Worm (Caenorhabditis elegans) whole organism, L4 larva: ENCODE results near the gene atf-8.

ENCODE experiments used
- D1046.2 ChIP-seq: fragments of 200-800 bp; sonication (Bioruptor generic); IDR thresholded peaks from 2 replicates; pipeline ENCODE4 v1.3.6; 2022; ENCODE audit warnings: missing genetic modification characterization, missing compliant biosample characterization
- F26F4.8 ChIP-seq: fragments of 200-800 bp; sonication (Bioruptor generic); conservative IDR thresholded peaks from 2 replicates; pipeline ENCODE4 v1.3.6; 2022; ENCODE audit warnings: missing genetic modification characterization, missing compliant biosample characterization
- F49E8.2 ChIP-seq: sonication (generic microtip); optimal IDR thresholded peaks from 2 replicates; lab custom pipeline; 2016; ENCODE audit warnings: missing compliant biosample characterization, mild to moderate bottlenecking, missing genetic modification characterization, borderline replicate concordance
- T20F7.1 ChIP-seq: fragments of 200-800 bp; sonication (Bioruptor generic); optimal IDR thresholded peaks from 2 replicates; lab custom pipeline; 2018; ENCODE audit warnings: mild to moderate bottlenecking, missing genetic modification characterization, missing compliant biosample characterization
- T26A8.4 ChIP-seq: fragments of 200-800 bp; sonication (Bioruptor generic); IDR thresholded peaks from 2 replicates; pipeline ENCODE4 v1.3.6; 2022; ENCODE audit warnings: missing genetic modification characterization, missing compliant biosample characterization
- ZK546.5 ChIP-seq, 2 experiments: sonication (generic microtip); optimal IDR thresholded peaks; 2 replicates each; lab custom pipeline; 2017; ENCODE audit warnings: missing biosample characterization in 2 of 2, missing genetic modification characterization in 2 of 2
- ama-1 ChIP-seq: fragments of 150-350 bp; optimal IDR thresholded peaks from 2 replicates; lab custom pipeline; 2014; ENCODE audit warnings: inconsistent platforms, mixed read lengths
- arid-1 ChIP-seq: fragments of 200-800 bp; sonication (Bioruptor generic); conservative IDR thresholded peaks from 2 replicates; pipeline ENCODE4 v1.3.6; 2022; ENCODE audit warnings: missing genetic modification reagents, missing genetic modification characterization, missing compliant biosample characterization
- ceh-44 ChIP-seq: fragments of 200-800 bp; sonication (Bioruptor generic); IDR thresholded peaks from 2 replicates; pipeline ENCODE4 v1.3.6; 2022; ENCODE audit warnings: missing genetic modification reagents, missing genetic modification characterization, missing compliant biosample characterization
- ceh-82 ChIP-seq: sonication (generic microtip); optimal IDR thresholded peaks from 2 replicates; lab custom pipeline; 2017; ENCODE audit warnings: missing biosample characterization, missing genetic modification characterization
- ces-1 ChIP-seq: fragments of 150-350 bp; sonication (generic microtip); optimal IDR thresholded peaks from 4 replicates; lab custom pipeline; 2014; ENCODE audit warnings: missing biosample characterization, missing genetic modification reagents, missing genetic modification characterization
- ctbp-1 ChIP-seq: fragments of 200-800 bp; sonication (Bioruptor generic); IDR thresholded peaks from 2 replicates; pipeline ENCODE4 v1.3.6; 2022; ENCODE audit warnings: missing genetic modification reagents, missing genetic modification characterization, missing compliant biosample characterization
- daf-16 ChIP-seq, 3 experiments: sonication (generic microtip); optimal IDR thresholded peaks; 2 replicates each; lab custom pipeline; 2016 to 2017; ENCODE audit warnings: missing genetic modification characterization in 3 of 3, missing genetic modification reagents in 3 of 3, mild to moderate bottlenecking in 2 of 3, missing compliant biosample characterization in 2 of 3, missing biosample characterization in 1 of 3, moderate library complexity in 1 of 3
- dmd-6 ChIP-seq: fragments of 200-800 bp; sonication (Bioruptor generic); IDR thresholded peaks from 2 replicates; pipeline ENCODE4 v1.3.6; 2022; ENCODE audit warnings: missing genetic modification reagents, missing genetic modification characterization, missing compliant biosample characterization
- dpl-1 ChIP-seq: fragments of 150-350 bp; optimal IDR thresholded peaks from 2 replicates; lab custom pipeline; 2014; ENCODE audit warnings: missing biosample characterization, missing genetic modification reagents, missing genetic modification characterization
- duxl-1 ChIP-seq: sonication (generic microtip); optimal IDR thresholded peaks from 2 replicates; lab custom pipeline; 2016; ENCODE audit warnings: mild to moderate bottlenecking, missing genetic modification characterization, moderate library complexity, missing compliant biosample characterization; ENCODE audit not compliant: poor library complexity
- dve-1 ChIP-seq: sonication (generic microtip); optimal IDR thresholded peaks from 2 replicates; lab custom pipeline; 2017; ENCODE audit warnings: antibody characterized with exemption, mild to moderate bottlenecking, missing genetic modification characterization, missing compliant biosample characterization; ENCODE audit not compliant: insufficient read depth
- egl-27 ChIP-seq: sonication (generic microtip); optimal IDR thresholded peaks from 3 replicates; lab custom pipeline; 2017; ENCODE audit warnings: missing biosample characterization, missing genetic modification reagents, missing genetic modification characterization
- gei-8 ChIP-seq: fragments of 200-800 bp; sonication (Bioruptor generic); optimal IDR thresholded peaks from 2 replicates; lab custom pipeline; 2018; ENCODE audit warnings: mild to moderate bottlenecking, missing genetic modification characterization, missing compliant biosample characterization
- hlh-11 ChIP-seq: fragments of 200-800 bp; sonication (Bioruptor generic); optimal IDR thresholded peaks from 2 replicates; lab custom pipeline; 2018; ENCODE audit warnings: mild to moderate bottlenecking, missing genetic modification characterization, missing compliant biosample characterization
- hlh-30 ChIP-seq: sonication (generic microtip); optimal IDR thresholded peaks from 2 replicates; lab custom pipeline; 2017; ENCODE audit warnings: antibody characterized with exemption, mild to moderate bottlenecking, missing genetic modification characterization, missing compliant biosample characterization; ENCODE audit not compliant: insufficient read depth
- lin-13 ChIP-seq: fragments of 150-350 bp; optimal IDR thresholded peaks from 2 replicates; lab custom pipeline; 2014; ENCODE audit warnings: missing biosample characterization, missing genetic modification reagents, missing genetic modification characterization
- lin-15B ChIP-seq: fragments of 150-350 bp; sonication (generic microtip); optimal IDR thresholded peaks from 3 replicates; lab custom pipeline; 2014; ENCODE audit warnings: missing biosample characterization, missing genetic modification characterization
- lin-38 ChIP-seq: fragments of 200-800 bp; sonication (Bioruptor generic); IDR thresholded peaks from 2 replicates; pipeline ENCODE4 v1.3.6; 2022; ENCODE audit warnings: missing genetic modification reagents, missing genetic modification characterization, missing compliant biosample characterization
- lsy-2 ChIP-seq, 2 experiments: fragments of 150-350 bp in 1 of 2; sonication (generic microtip) in 1 of 2; optimal IDR thresholded peaks; 2 replicates each; lab custom pipeline; 2014 to 2017; ENCODE audit warnings: missing biosample characterization in 2 of 2, missing genetic modification characterization in 2 of 2
- mdl-1 ChIP-seq, 2 experiments: fragments of 150-350 bp in 1 of 2; sonication (generic microtip) in 1 of 2; optimal IDR thresholded peaks; 2 replicates each; lab custom pipeline; 2014 to 2017; ENCODE audit warnings: missing biosample characterization in 2 of 2, missing genetic modification characterization in 2 of 2
- mes-2 ChIP-seq: sonication (generic microtip); optimal IDR thresholded peaks from 2 replicates; lab custom pipeline; 2016; ENCODE audit warnings: missing genotype, mild to moderate bottlenecking, missing genetic modification characterization, missing compliant biosample characterization; ENCODE audit not compliant: poor library complexity, severe bottlenecking
- nhr-102 ChIP-seq: sonication (generic microtip); optimal IDR thresholded peaks from 2 replicates; lab custom pipeline; 2016; ENCODE audit warnings: mild to moderate bottlenecking, missing genetic modification characterization, moderate library complexity, missing compliant biosample characterization
- nhr-28 ChIP-seq: fragments of 150-350 bp; optimal IDR thresholded peaks from 2 replicates; lab custom pipeline; 2014; ENCODE audit warnings: missing biosample characterization, missing genetic modification characterization
- nhr-42 ChIP-seq: fragments of 200-800 bp; sonication (Bioruptor generic); IDR thresholded peaks from 2 replicates; pipeline ENCODE4 v1.3.6; 2022; ENCODE audit warnings: missing genetic modification characterization, missing compliant biosample characterization
- nhr-48 ChIP-seq: sonication (generic microtip); optimal IDR thresholded peaks from 2 replicates; lab custom pipeline; 2016; ENCODE audit warnings: mild to moderate bottlenecking, missing genetic modification characterization, missing compliant biosample characterization
- nhr-6 ChIP-seq: fragments of 150-350 bp; optimal IDR thresholded peaks from 2 replicates; lab custom pipeline; 2014; ENCODE audit warnings: missing biosample characterization, missing genetic modification characterization
- nhr-76 ChIP-seq: fragments of 150-350 bp; optimal IDR thresholded peaks from 2 replicates; lab custom pipeline; 2014; ENCODE audit warnings: missing biosample characterization, missing genetic modification characterization
- nhr-77 ChIP-seq: fragments of 150-350 bp; optimal IDR thresholded peaks from 2 replicates; lab custom pipeline; 2014; ENCODE audit warnings: missing biosample characterization, missing genetic modification characterization
- pqm-1 ChIP-seq: sonication (generic microtip); optimal IDR thresholded peaks from 2 replicates; lab custom pipeline; 2017; ENCODE audit warnings: missing biosample characterization, missing genetic modification characterization
- saeg-2 ChIP-seq: fragments of 200-800 bp; sonication (Bioruptor generic); IDR thresholded peaks from 2 replicates; pipeline ENCODE4 v1.3.6; 2022; ENCODE audit warnings: missing genetic modification reagents, missing genetic modification characterization, missing compliant biosample characterization
- spr-1 ChIP-seq: sonication (generic microtip); optimal IDR thresholded peaks from 2 replicates; lab custom pipeline; 2016; ENCODE audit warnings: mild to moderate bottlenecking, missing genetic modification characterization, missing compliant biosample characterization
- unc-130 ChIP-seq: sonication (generic microtip); optimal IDR thresholded peaks from 2 replicates; lab custom pipeline; 2016; ENCODE audit warnings: missing genetic modification reagents, missing genetic modification characterization, missing compliant biosample characterization
- unc-62 ChIP-seq, 3 experiments: fragments of 150-350 bp in 1 of 3; sonication (generic microtip); optimal IDR thresholded peaks in 2 of 3; peaks in 1 of 3; 1 replicate in 1 of 3; 2 replicates in 2 of 3; lab custom pipeline; 2014 to 2017; ENCODE audit warnings: missing biosample characterization in 3 of 3, missing genetic modification characterization in 3 of 3, missing genetic modification reagents in 3 of 3, missing genotype in 1 of 3
- zip-11 ChIP-seq: fragments of 200-800 bp; sonication (Bioruptor generic); IDR thresholded peaks from 2 replicates; pipeline ENCODE4 v1.3.6; 2022; ENCODE audit warnings: missing genetic modification characterization, missing compliant biosample characterization
- ztf-11 ChIP-seq: fragments of 150-350 bp; optimal IDR thresholded peaks from 2 replicates; lab custom pipeline; 2014; ENCODE audit warnings: missing biosample characterization, missing genetic modification characterization

atf-8 gene

ce11 chrV:6100492-6101004 lies 4.9 kb upstream of the atf-8 start, which contains the start of gene crt-1 (continued):
- peak; percentile 52 to 63 for TF ChIP-seq daf-16 (GFP tag; optimal IDR thresholded peaks at IDR 0.05; lab: Kevin White, UChicago)
- TF ChIP-seq daf-16 (tag; optimal IDR thresholded peaks at IDR 0.05; lab: Kevin White, UChicago) = peak; percentile 35
- 0 out of 2 replicates have a peak, but pooled peaks have one; percentile 74 for TF ChIP-seq arid-1
- TF ChIP-seq hlh-30 = peak; percentile 89
- peak; percentile 86 for TF ChIP-seq nhr-42 (GFP tag; lab: Robert Waterston, UW)
- TF ChIP-seq gei-8 (GFP tag; lab: Kevin White, UChicago) = peak; percentile 69
- TF ChIP-seq dpl-1 = peak; percentile 84
- TF ChIP-seq lsy-2 (tag; optimal IDR thresholded peaks at IDR 0.05; lab: Kevin White, UChicago) = peak; percentile 83 to 95
- TF ChIP-seq F26F4.8 (GFP tag; lab: Robert Waterston, UW) = no peak
- TF ChIP-seq ama-1 (lab: Kevin White, UChicago) = no peak
- TF ChIP-seq nhr-6 (tag; lab: Kevin White, UChicago) = peak; percentile 95

ce11 chrV:6101243-6101898 lies 4.0 kb upstream of the atf-8 start:
- TF ChIP-seq pqm-1 = peak; percentile 39
- TF ChIP-seq egl-27 (tag; lab: Kevin White, UChicago) = no peak
- TF ChIP-seq nhr-28 (tag; lab: Kevin White, UChicago) = peak; percentile 17
- no peak for TF ChIP-seq daf-16 (GFP tag; optimal IDR thresholded peaks at IDR 0.05; lab: Kevin White, UChicago)
- TF ChIP-seq daf-16 (tag; optimal IDR thresholded peaks at IDR 0.05; lab: Kevin White, UChicago) = peak; percentile 74
- no peak for TF ChIP-seq lin-13 (GFP tag; lab: Kevin White, UChicago)
- no peak for TF ChIP-seq ceh-82 (tag; lab: Kevin White, UChicago)
- TF ChIP-seq unc-62 (GFP tag; optimal IDR thresholded peaks at IDR 0.05 in 1 of 2; lab: Kevin White, UChicago) = peak in 1 of 2 experiments; percentile 49
- no peak for TF ChIP-seq unc-62 (tag; optimal IDR thresholded peaks at IDR 0.05; lab: Kevin White, UChicago)
- TF ChIP-seq dve-1 (tag; lab: Kevin White, UChicago) = peak; percentile 43
- TF ChIP-seq mdl-1 (tag; optimal IDR thresholded peaks at IDR 0.05; lab: Kevin White, UChicago) = no peak
- no peak for TF ChIP-seq nhr-77
- TF ChIP-seq, all 104 proteins: peak for 5

DNA sequence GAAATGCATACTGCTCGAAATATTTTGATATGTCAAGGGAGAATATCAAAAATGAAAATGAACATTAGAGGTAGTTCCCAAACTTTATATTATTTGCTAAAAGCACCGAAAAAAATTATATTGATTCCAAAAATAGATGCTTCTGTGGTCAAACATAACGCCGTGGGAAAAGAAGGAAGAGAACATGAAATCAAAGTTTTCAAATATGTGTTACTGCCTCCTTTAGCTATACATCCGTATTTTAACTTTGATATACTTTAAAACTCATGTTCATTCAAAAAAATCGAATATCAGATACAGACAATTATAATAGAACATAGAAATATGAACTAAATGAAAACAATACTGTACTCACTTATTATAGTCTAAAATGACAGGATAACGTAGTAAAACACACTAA lies 2.0 kb upstream of the atf-8 start, which contains the start of gene Y38A10A.11:
Y38A10A.11 (minus strand) TSS at position 101 of the 400 bp plus-strand sequence.
- TF ChIP-seq zip-11 (no peak), daf-16 (GFP tag; optimal IDR thresholded peaks at IDR 0.05; lab: Kevin White, UChicago) (no peak), daf-16 (tag; optimal IDR thresholded peaks at IDR 0.05; lab: Kevin White, UChicago) (no peak), D1046.2 (GFP tag; lab: Robert Waterston, UW) (no peak), nhr-76 (no peak), T20F7.1 (GFP tag; lab: Kevin White, UChicago) (no peak), nhr-28 (tag; lab: Kevin White, UChicago) (no peak), ztf-11 (tag; lab: Kevin White, UChicago) (no peak)
- TF ChIP-seq, all 104 proteins: peak for 0

DNA sequence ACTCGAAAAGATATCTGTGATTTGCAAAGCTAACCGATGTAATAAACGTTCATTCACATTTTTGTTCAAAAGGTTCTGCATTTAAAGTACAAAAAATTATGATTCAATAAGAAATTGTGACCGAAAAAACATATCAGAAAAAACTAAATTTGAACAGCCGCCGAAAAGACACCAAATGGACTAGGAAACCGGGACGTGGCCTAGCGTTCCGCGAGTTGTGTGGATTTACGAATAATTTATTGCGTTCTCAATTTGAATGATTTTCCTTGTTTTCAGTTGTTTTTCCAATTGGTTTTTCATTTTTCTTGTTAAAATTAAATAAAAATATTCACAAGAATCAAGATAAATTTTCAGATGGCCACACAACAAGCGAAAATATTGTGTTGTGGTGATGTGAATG lies 2.1 kb downstream of the atf-8 start, which contains the start of gene cwf-19L1:
cwf-19L1 (plus strand) TSS at position 355 of the 400 bp plus-strand sequence.
- TF ChIP-seq nhr-48 (tag; lab: Kevin White, UChicago) (peak; percentile 17), egl-27 (tag; lab: Kevin White, UChicago) (no peak), hlh-11 (tag; lab: Kevin White, UChicago) (peak; percentile 18), ZK546.5 (tag; optimal IDR thresholded peaks at IDR 0.05; lab: Kevin White, UChicago) (no peak), lsy-2 (tag; optimal IDR thresholded peaks at IDR 0.05; lab: Kevin White, UChicago) (peak in 1 of 2 experiments; percentile 78), ctbp-1 (GFP tag; lab: Robert Waterston, UW) (0 out of 2 replicates have a peak, but pooled peaks have one; percentile 8), spr-1 (no peak), pqm-1 (no peak), dpl-1 (peak; percentile 93), unc-130 (GFP tag; lab: Kevin White, UChicago) (peak; percentile 57), duxl-1 (peak; percentile 46), dmd-6 (GFP tag; lab: Robert Waterston, UW) (0 out of 2 replicates have a peak, but pooled peaks have one; percentile 19), lin-38 (peak; percentile 44; the same call in 1 of the 2 replicates), nhr-102 (tag; lab: Kevin White, UChicago) (peak; percentile 40), F49E8.2 (no peak), ces-1 (GFP tag; lab: Kevin White, UChicago) (no peak), saeg-2 (GFP tag; lab: Robert Waterston, UW) (no peak), mes-2 (tag; lab: Kevin White, UChicago) (peak; percentile 97), ceh-44 (GFP tag; lab: Robert Waterston, UW) (no peak), T26A8.4 (GFP tag; lab: Robert Waterston, UW) (peak; percentile 38; the same call in 1 of the 2 replicates), lin-15B (no peak), hlh-30 (peak; percentile 42)
